Fruit fly (Drosophila melanogaster): ENCODE data around the gene zuc.

zuc gene

DNA sequence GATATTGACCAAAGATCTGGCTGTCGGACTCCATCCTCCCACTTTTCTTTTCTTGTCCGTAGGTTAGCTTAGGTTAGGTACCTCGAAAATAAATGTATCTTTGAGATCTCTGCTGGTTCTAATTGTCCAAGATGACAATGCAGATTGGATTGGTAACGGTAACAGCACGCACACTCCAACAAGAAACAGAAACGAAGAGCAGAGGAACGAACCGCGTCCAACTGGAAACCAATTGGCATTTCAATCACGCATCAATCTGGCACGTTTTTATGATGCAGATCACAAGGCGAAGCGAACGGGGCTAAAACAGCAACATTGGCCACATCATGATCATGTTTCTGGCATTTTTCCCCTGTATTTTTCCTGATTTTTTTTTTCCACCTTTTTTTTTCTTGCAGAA lies 33.8 kb downstream of the zuc start:
- TF ChIP-seq Blimp-1 (GFP tag; optimal IDR thresholded peaks at IDR 0.05) = no peak
- no peak for TF ChIP-seq acj6 (GFP tag; optimal IDR thresholded peaks at IDR 0.05)

DNA sequence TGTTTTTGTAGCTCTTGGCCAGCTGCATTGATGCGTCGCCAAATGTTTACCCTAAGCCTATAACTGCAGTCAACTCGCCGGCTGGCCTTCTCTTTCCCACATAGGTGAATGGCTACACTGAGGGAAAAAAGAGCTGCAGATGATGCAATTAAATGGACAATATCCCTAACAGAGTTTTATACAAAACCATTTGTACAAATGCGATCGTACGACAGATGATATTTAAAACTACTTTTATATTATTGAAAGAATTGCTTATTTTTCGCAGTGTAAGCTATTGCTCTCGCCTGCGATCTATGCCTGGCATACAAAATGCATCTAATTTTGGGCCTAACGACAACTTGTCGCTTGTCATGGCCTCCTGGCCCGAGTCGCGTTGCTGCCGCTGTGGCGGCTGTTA lies 39.8 kb downstream of the zuc start:
- TF ChIP-seq Met (GFP tag; optimal IDR thresholded peaks at IDR 0.05) (peak; percentile 53), CG1621 (tag; optimal IDR thresholded peaks at IDR 0.05) (peak; percentile 64), Sox14 (GFP tag; optimal IDR thresholded peaks at IDR 0.05) (peak; percentile 75), CG15336 (GFP tag; IDR thresholded peaks at IDR 0.05) (peak; percentile 95), CG6792 (GFP tag; optimal IDR thresholded peaks at IDR 0.05) (peak; percentile 47), CG4318 (GFP tag; optimal IDR thresholded peaks at IDR 0.05) (peak; percentile 90), dac (GFP tag; optimal IDR thresholded peaks at IDR 0.05) (peak; percentile 87), CG32006 (GFP tag; optimal IDR thresholded peaks at IDR 0.05) (peak; percentile 94), OdsH (GFP tag; optimal IDR thresholded peaks at IDR 0.05) (peak; percentile 86), achi (GFP tag; optimal IDR thresholded peaks at IDR 0.05) (peak; percentile 78), CG8632 (GFP tag; optimal IDR thresholded peaks at IDR 0.05) (peak; percentile 33), CG11294 (GFP tag; IDR thresholded peaks at IDR 0.05) (peak; percentile 88), Gug (GFP tag; IDR thresholded peaks at IDR 0.05) (peak; percentile 89), Eip93F (GFP tag; optimal IDR thresholded peaks at IDR 0.05) (no peak), topi (GFP tag; optimal IDR thresholded peaks at IDR 0.05) (peak; percentile 25), svp (GFP tag) (no peak), CG7368 (GFP tag; optimal IDR thresholded peaks at IDR 0.05) (peak; percentile 16), Lpt (GFP tag; optimal IDR thresholded peaks at IDR 0.05) (peak; percentile 84), CG10631 (GFP tag; optimal IDR thresholded peaks at IDR 0.05) (peak; percentile 80), vri (GFP tag; optimal IDR thresholded peaks at IDR 0.05) (no peak), salr (GFP tag; optimal IDR thresholded peaks at IDR 0.05) (peak; percentile 39 to 78), lz (GFP tag; optimal IDR thresholded peaks at IDR 0.05) (peak; percentile 35), CG3032 (tag; optimal IDR thresholded peaks at IDR 0.05) (peak; percentile 49), ss (GFP tag; optimal IDR thresholded peaks at IDR 0.05) (peak in 1 of 2 experiments; percentile 23), Eip78C (GFP tag) (peak; percentile 79), Sox102F (GFP tag; optimal IDR thresholded peaks at IDR 0.05) (no peak), Sox15 (GFP tag; optimal IDR thresholded peaks at IDR 0.05) (peak; percentile 3), dsx (GFP tag; optimal IDR thresholded peaks at IDR 0.05; ENCODE audit: poor library complexity, severe bottlenecking) (peak; percentile 7), Blimp-1 (GFP tag; optimal IDR thresholded peaks at IDR 0.05) (no peak), Hr4 (GFP tag; optimal IDR thresholded peaks at IDR 0.05) (peak; percentile 94), Hr39 (GFP tag; optimal IDR thresholded peaks at IDR 0.05) (peak; percentile 56), cyc (GFP tag; optimal IDR thresholded peaks at IDR 0.05) (peak; percentile 26), CG6854 (GFP tag; optimal IDR thresholded peaks at IDR 0.05) (no peak), CG8319 (GFP tag; optimal IDR thresholded peaks at IDR 0.05) (no peak), Ets96B (tag; optimal IDR thresholded peaks at IDR 0.05) (peak; percentile 31), acj6 (GFP tag; optimal IDR thresholded peaks at IDR 0.05) (peak; percentile 73), CG11902 (GFP tag; optimal IDR thresholded peaks at IDR 0.05) (no peak), CG11762 (GFP tag; optimal IDR thresholded peaks at IDR 0.05; ENCODE audit: insufficient read depth) (peak; percentile 52), CG8119 (GFP tag; IDR thresholded peaks at IDR 0.05) (peak; percentile 96), CG31627 (GFP tag; optimal IDR thresholded peaks at IDR 0.05) (peak; percentile 56), CG6808 (GFP tag; optimal IDR thresholded peaks at IDR 0.05) (peak; percentile 27), fd85E (GFP tag; optimal IDR thresholded peaks at IDR 0.05) (no peak), CG34406 (GFP tag; optimal IDR thresholded peaks at IDR 0.05) (peak; percentile 50), CG9139 (GFP tag; optimal IDR thresholded peaks at IDR 0.05) (peak; percentile 9), esn (GFP tag; optimal IDR thresholded peaks at IDR 0.05) (no peak), CG6276 (GFP tag; optimal IDR thresholded peaks at IDR 0.05) (peak; percentile 80), fd59A (GFP tag; optimal IDR thresholded peaks at IDR 0.05) (peak; percentile 65), pdm3 (GFP tag; optimal IDR thresholded peaks at IDR 0.05) (peak; percentile 82), fkh (GFP tag; optimal IDR thresholded peaks at IDR 0.05) (no peak), Ets21C (GFP tag; optimal IDR thresholded peaks at IDR 0.05) (no peak)

Data from whole organism, prepupa.